Worm (Caenorhabditis elegans) whole organism, L2 larva: Measurements from ENCODE around the gene F53F1.6.

ENCODE experiments used
- ama-1 ChIP-seq: fragments of 150-350 bp; optimal IDR thresholded peaks from 2 replicates; lab custom pipeline; 2018; ENCODE audit warnings: inconsistent platforms
- ceh-16 ChIP-seq: fragments of 150-350 bp; optimal IDR thresholded peaks from 2 replicates; lab custom pipeline; 2014; ENCODE audit warnings: missing biosample characterization, missing genetic modification characterization
- elt-3 ChIP-seq: sonication (generic microtip); optimal IDR thresholded peaks from 2 replicates; lab custom pipeline; 2017; ENCODE audit warnings: missing biosample characterization, missing genetic modification characterization
- lin-39 ChIP-seq: fragments of 150-350 bp; optimal IDR thresholded peaks from 2 replicates; lab custom pipeline; 2014; ENCODE audit warnings: missing biosample characterization, missing genetic modification reagents, missing genetic modification characterization
- lsy-2 ChIP-seq, 2 experiments: fragments of 150-350 bp in 1 of 2; sonication (generic microtip) in 1 of 2; optimal IDR thresholded peaks; 2 replicates each; lab custom pipeline; 2014 to 2017; ENCODE audit warnings: missing biosample characterization in 2 of 2, missing genetic modification characterization in 2 of 2
- nhr-11 ChIP-seq: fragments of 150-350 bp; optimal IDR thresholded peaks from 2 replicates; lab custom pipeline; 2014; ENCODE audit warnings: missing biosample characterization, missing genetic modification characterization
- nhr-6 ChIP-seq: fragments of 150-350 bp; optimal IDR thresholded peaks from 2 replicates; lab custom pipeline; 2014; ENCODE audit warnings: missing biosample characterization, missing genetic modification characterization
- unc-39 ChIP-seq: fragments of 150-350 bp; optimal IDR thresholded peaks from 2 replicates; lab custom pipeline; 2014; ENCODE audit warnings: missing biosample characterization, missing genetic modification characterization

DNA sequence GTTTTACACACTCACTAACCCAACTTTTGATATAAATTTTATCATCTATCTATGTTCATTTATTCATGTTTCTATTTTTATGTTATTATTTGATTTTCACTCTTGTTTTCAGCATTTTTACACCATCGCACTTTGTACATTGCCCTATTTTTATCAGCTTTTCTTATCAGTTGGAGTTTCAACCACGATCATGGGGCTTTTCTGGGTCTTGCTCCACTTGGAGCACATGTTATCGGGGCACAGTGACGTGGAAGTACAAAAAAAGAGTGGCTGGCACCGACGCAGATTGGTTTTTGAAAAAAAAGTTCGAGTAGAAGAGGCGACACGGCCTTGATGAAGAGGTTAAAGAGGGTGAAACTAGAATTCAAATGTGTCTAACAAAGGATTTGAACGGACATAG is 40.3 kb downstream of the F53F1.6 start:
- TF ChIP-seq elt-3 (tag; lab: Kevin White, UChicago) (no peak), ama-1 (lab: Kevin White, UChicago) (no peak), nhr-6 (tag; lab: Kevin White, UChicago) (no peak), nhr-11 (tag; lab: Kevin White, UChicago) (no peak), unc-39 (tag; lab: Kevin White, UChicago) (no peak), lsy-2 (tag; optimal IDR thresholded peaks at IDR 0.05; lab: Kevin White, UChicago) (no peak), ceh-16 (tag; lab: Kevin White, UChicago) (no peak), lin-39 (no peak)
